Worm (Caenorhabditis elegans): Measurements from ENCODE around the gene T02B11.3.
"Not testable (repeated sequence)": the region's sequence is repeated elsewhere in the genome, so short reads cannot be mapped to it uniquely, and the experiment has no call there.

The T02B11.3 gene

DNA sequence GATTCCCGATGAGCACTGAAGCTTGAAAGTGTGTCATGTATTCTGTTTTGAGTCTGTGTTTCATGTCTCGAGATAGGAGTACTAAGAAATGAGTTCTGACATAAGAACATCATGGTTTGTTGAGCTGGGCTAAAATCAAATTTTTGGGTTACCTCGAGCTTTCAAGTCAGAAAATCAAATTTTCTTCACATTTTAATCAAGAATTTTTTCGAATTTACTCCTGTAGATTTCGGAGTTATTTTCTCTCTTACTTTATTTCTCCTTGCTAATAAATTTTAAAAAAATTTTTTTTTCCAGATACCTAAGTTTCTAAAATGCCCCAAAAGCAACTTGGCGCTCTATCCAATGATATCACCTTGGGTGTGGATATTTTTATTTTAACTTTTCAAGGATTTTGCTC, 40.5 kb downstream of the T02B11.3 start, which contains the start of gene F41H8.2:
F41H8.2 (plus strand) TSS at position 301 of the 400 bp plus-strand sequence.
- TF ChIP-seq nhr-23 (tag; optimal IDR thresholded peaks at IDR 0.05) (no peak), dmd-4 (tag; optimal IDR thresholded peaks at IDR 0.05) (no peak), ztf-11 (tag; optimal IDR thresholded peaks at IDR 0.05) (no peak), nhr-21 (tag; optimal IDR thresholded peaks at IDR 0.05) (no peak), skn-1 (tag; optimal IDR thresholded peaks at IDR 0.05) (no peak), elt-3 (tag; optimal IDR thresholded peaks at IDR 0.05) (no peak), sma-9 (GFP tag; optimal IDR thresholded peaks at IDR 0.05) (no peak), sma-9 (tag; optimal IDR thresholded peaks at IDR 0.05) (no peak), snpc-4 (tag; optimal IDR thresholded peaks at IDR 0.05) (no peak), nhr-11 (tag; optimal IDR thresholded peaks at IDR 0.05) (no peak), lsy-2 (tag; optimal IDR thresholded peaks at IDR 0.05) (no peak), ztf-4 (tag; optimal IDR thresholded peaks at IDR 0.05) (no peak), ceh-16 (tag; optimal IDR thresholded peaks at IDR 0.05) (no peak), fos-1 (tag; optimal IDR thresholded peaks at IDR 0.05) (no peak), mbf-1 (tag; optimal IDR thresholded peaks at IDR 0.05) (no peak), ztf-1 (GFP tag; conservative IDR thresholded peaks at IDR 0.05) (no peak), nhr-77 (tag; optimal IDR thresholded peaks at IDR 0.05) (no peak), C34F6.9 (tag; optimal IDR thresholded peaks at IDR 0.05) (no peak), nhr-6 (tag; optimal IDR thresholded peaks at IDR 0.05) (no peak), gmeb-1 (tag; optimal IDR thresholded peaks at IDR 0.05) (no peak), ceh-82 (tag; optimal IDR thresholded peaks at IDR 0.05) (no peak)

DNA sequence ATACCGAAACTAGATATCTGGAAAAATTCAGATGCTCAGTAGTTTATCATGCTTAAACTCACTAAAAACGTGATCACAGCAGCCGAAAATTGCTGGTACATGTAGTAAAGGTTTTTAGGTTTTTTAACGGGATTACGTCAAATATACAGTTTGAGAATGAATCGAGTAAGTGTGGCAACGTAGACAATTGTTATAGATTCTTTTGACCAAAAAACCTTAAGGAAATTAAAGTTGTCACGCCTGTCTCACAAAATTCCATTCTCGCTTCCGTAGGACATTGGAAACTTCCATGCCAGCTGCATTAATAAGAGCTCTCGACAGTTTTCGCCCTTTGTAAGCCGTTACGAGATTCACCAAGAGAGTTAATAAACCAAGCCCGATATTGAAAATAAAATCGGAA, 43.7 kb downstream of the T02B11.3 start, which contains the start of gene srx-31:
srx-31 (minus strand) TSS at position 101 of the 400 bp plus-strand sequence.
- TF ChIP-seq blmp-1 (tag; optimal IDR thresholded peaks at IDR 0.05; ENCODE audit: insufficient read depth); aly-2 (tag; optimal IDR thresholded peaks at IDR 0.05); peb-1 (tag; optimal IDR thresholded peaks at IDR 0.05): not testable (repeated sequence)

DNA sequence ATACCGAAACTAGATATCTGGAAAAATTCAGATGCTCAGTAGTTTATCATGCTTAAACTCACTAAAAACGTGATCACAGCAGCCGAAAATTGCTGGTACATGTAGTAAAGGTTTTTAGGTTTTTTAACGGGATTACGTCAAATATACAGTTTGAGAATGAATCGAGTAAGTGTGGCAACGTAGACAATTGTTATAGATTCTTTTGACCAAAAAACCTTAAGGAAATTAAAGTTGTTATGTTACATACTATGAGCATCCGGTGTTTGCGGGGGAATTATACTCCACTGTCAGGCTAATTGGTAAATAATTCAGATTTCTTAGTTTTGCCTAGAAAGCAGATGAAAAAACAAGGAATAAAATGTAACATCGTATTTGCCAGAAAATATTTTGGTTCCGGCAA, 46.0 kb downstream of the T02B11.3 start, which contains the start of gene srx-32:
srx-32 (minus strand) TSS at position 101 of the 400 bp plus-strand sequence.
- TF ChIP-seq nhr-10, ceh-82, nhr-21 (tag; optimal IDR thresholded peaks at IDR 0.05): not testable (repeated sequence)

DNA sequence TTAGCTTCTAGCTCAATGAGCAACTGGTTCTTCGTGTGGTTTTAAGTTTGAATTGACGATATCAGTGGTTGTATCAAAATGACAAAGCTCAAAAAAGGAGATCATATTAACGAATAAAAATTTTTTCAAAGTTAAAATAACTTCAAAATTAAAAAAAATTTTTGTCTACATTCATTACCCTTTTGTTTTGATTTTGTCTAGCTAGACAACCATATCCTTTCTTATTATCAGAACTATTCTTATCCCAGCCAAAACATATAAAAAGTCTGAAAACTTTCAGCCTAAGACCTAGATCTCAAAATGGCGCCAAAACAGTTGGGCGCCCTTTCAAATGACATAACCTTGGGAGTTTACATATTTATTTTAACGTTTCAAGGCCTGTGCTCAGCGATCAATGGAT, 49.4 kb downstream of the T02B11.3 start, which contains the start of gene R13D11.1:
R13D11.1 (plus strand) TSS at position 301 of the 400 bp plus-strand sequence.
- no peak for TF ChIP-seq lsy-2 (tag; optimal IDR thresholded peaks at IDR 0.05)

All from whole organism, L2 larva.